1 fruit fly cellular context compared by ENCODE assay signal in genomic region chr3L:12433710-12434109, dm6.
TF ChIP-seq lines count a peak whose summit lies in the region.

No protein-coding gene starts in this region.

TF ChIP-seq in whole organism, embryonic, 481 proteins besides CTCF, POLR2A, EP300 and RAD21 (continued from another document):
- TF ChIP-seq pan (optimal IDR thresholded peaks at IDR 0.05; lab: Kevin White, UChicago) (no peak), pan (GFP tag; optimal IDR thresholded peaks at IDR 0.05 in 1 of 2, IDR thresholded peaks at IDR 0.05 in 1 of 2) (peak in 1 of 2 experiments; percentile 9), trh (GFP tag; optimal IDR thresholded peaks at IDR 0.05; lab: Kevin White, UChicago) (no peak), ham (GFP tag; IDR thresholded peaks at IDR 0.05; lab: Robert Waterston, UW) (no peak), PHDP (tag; optimal IDR thresholded peaks at IDR 0.05; lab: Kevin White, UChicago) (no peak), stwl (tag; optimal IDR thresholded peaks at IDR 0.05; lab: Kevin White, UChicago) (no peak), Nf-YC (tag; optimal IDR thresholded peaks at IDR 0.05; lab: Kevin White, UChicago) (peak; percentile 96), twi (tag; optimal IDR thresholded peaks at IDR 0.05; lab: Kevin White, UChicago) (no peak), HLH3B (GFP tag; IDR thresholded peaks at IDR 0.05; lab: Robert Waterston, UW) (no peak), CG10321 (GFP tag; IDR thresholded peaks at IDR 0.05; lab: Robert Waterston, UW) (peak; percentile 89), ATbp (GFP tag; optimal IDR thresholded peaks at IDR 0.05; lab: Kevin White, UChicago) (no peak), Bteb2 (GFP tag; optimal IDR thresholded peaks at IDR 0.05; lab: Kevin White, UChicago) (no peak), shn (GFP tag; optimal IDR thresholded peaks at IDR 0.05; lab: Kevin White, UChicago) (no peak), tio (GFP tag; optimal IDR thresholded peaks at IDR 0.05; lab: Kevin White, UChicago) (no peak), CG11560 (tag; IDR thresholded peaks at IDR 0.05; lab: Robert Waterston, UW) (no peak), CG3407 (GFP tag; optimal IDR thresholded peaks at IDR 0.05; lab: Kevin White, UChicago) (no peak), CG4404 (GFP tag; IDR thresholded peaks at IDR 0.05; lab: Robert Waterston, UW) (no peak), CG1647 (GFP tag; optimal IDR thresholded peaks at IDR 0.05; lab: Kevin White, UChicago) (no peak), CG18011 (GFP tag; optimal IDR thresholded peaks at IDR 0.05; lab: Kevin White, UChicago) (no peak), CG3838 (GFP tag; optimal IDR thresholded peaks at IDR 0.05; lab: Kevin White, UChicago) (no peak), unpg (GFP tag; optimal IDR thresholded peaks at IDR 0.05; lab: Kevin White, UChicago) (no peak), tgo (GFP tag; IDR thresholded peaks at IDR 0.05; lab: Robert Waterston, UW) (no peak), amos (GFP tag; IDR thresholded peaks at IDR 0.05; lab: Robert Waterston, UW; ENCODE audit: partially characterized antibody) (no peak), crp (GFP tag; optimal IDR thresholded peaks at IDR 0.05; lab: Kevin White, UChicago) (no peak), CG14965 (GFP tag; optimal IDR thresholded peaks at IDR 0.05; lab: Kevin White, UChicago; ENCODE audit: borderline replicate concordance) (no peak), CG14441 (GFP tag; IDR thresholded peaks at IDR 0.05; lab: Robert Waterston, UW) (no peak), CG1603 (tag; optimal IDR thresholded peaks at IDR 0.05; lab: Kevin White, UChicago) (no peak), Nf-YB (GFP tag; optimal IDR thresholded peaks at IDR 0.05; lab: Kevin White, UChicago) (peak; percentile 95), CG8478 (optimal IDR thresholded peaks at IDR 0.05; lab: Kevin White, UChicago) (peak; percentile 83), CG17359 (tag; optimal IDR thresholded peaks at IDR 0.05; lab: Kevin White, UChicago) (no peak), CG6683 (GFP tag; optimal IDR thresholded peaks at IDR 0.05; lab: Kevin White, UChicago) (no peak), lilli (GFP tag; optimal IDR thresholded peaks at IDR 0.05; lab: Kevin White, UChicago) (no peak), ro (GFP tag; IDR thresholded peaks at IDR 0.05; lab: Robert Waterston, UW) (no peak), Pdp1 (GFP tag; optimal IDR thresholded peaks at IDR 0.05; lab: Kevin White, UChicago) (no peak), Dip3 (GFP tag; optimal IDR thresholded peaks at IDR 0.05; lab: Kevin White, UChicago) (no peak), Side (GFP tag; optimal IDR thresholded peaks at IDR 0.05; lab: Kevin White, UChicago) (no peak), CG2712 (tag; optimal IDR thresholded peaks at IDR 0.05; lab: Kevin White, UChicago) (no peak), ewg (GFP tag; optimal IDR thresholded peaks at IDR 0.05; lab: Kevin White, UChicago) (peak; percentile 82), E2f2 (GFP tag; IDR thresholded peaks at IDR 0.05; lab: Robert Waterston, UW) (no peak), Xrp1 (GFP tag; IDR thresholded peaks at IDR 0.05; lab: Robert Waterston, UW) (no peak), CG6813 (GFP tag; optimal IDR thresholded peaks at IDR 0.05; lab: Kevin White, UChicago) (no peak), CG17385 (GFP tag; optimal IDR thresholded peaks at IDR 0.05; lab: Kevin White, UChicago) (no peak), mld (GFP tag; IDR thresholded peaks at IDR 0.05; lab: Robert Waterston, UW; ENCODE audit: partially characterized antibody) (no peak), Vsx1 (GFP tag; optimal IDR thresholded peaks at IDR 0.05; lab: Kevin White, UChicago) (no peak), sug (tag; optimal IDR thresholded peaks at IDR 0.05; lab: Kevin White, UChicago) (no peak), kni (GFP tag; optimal IDR thresholded peaks at IDR 0.05; lab: Kevin White, UChicago) (no peak), CG14710 (tag; optimal IDR thresholded peaks at IDR 0.05; lab: Kevin White, UChicago) (no peak), p53 (GFP tag; optimal IDR thresholded peaks at IDR 0.05; lab: Kevin White, UChicago) (no peak), jigr1 (GFP tag; IDR thresholded peaks at IDR 0.05; lab: Robert Waterston, UW) (no peak), D (optimal IDR thresholded peaks at IDR 0.05; lab: Kevin White, UChicago) (no peak), D (GFP tag; optimal IDR thresholded peaks at IDR 0.05; lab: Kevin White, UChicago) (no peak), CG8765 (GFP tag; IDR thresholded peaks at IDR 0.05; lab: Robert Waterston, UW) (no peak), HmgZ (tag; optimal IDR thresholded peaks at IDR 0.05; lab: Kevin White, UChicago) (no peak), Hmx (GFP tag; optimal IDR thresholded peaks at IDR 0.05; lab: Kevin White, UChicago) (no peak), vnd (GFP tag; IDR thresholded peaks at IDR 0.05; lab: Robert Waterston, UW; ENCODE audit: partially characterized antibody) (0 out of 3 replicates have a peak, but pooled peaks have one; percentile 21), CG34376 (GFP tag; optimal IDR thresholded peaks at IDR 0.05; lab: Kevin White, UChicago) (no peak), Dip2 (GFP tag; IDR thresholded peaks at IDR 0.05; lab: Robert Waterston, UW) (no peak), wor (GFP tag; IDR thresholded peaks at IDR 0.05; lab: Robert Waterston, UW) (no peak), sr (GFP tag; IDR thresholded peaks at IDR 0.05; lab: Robert Waterston, UW) (no peak), Usf (GFP tag; optimal IDR thresholded peaks at IDR 0.05; lab: Kevin White, UChicago) (no peak), CG18619 (GFP tag; optimal IDR thresholded peaks at IDR 0.05; lab: Kevin White, UChicago) (no peak), CG11504 (tag; optimal IDR thresholded peaks at IDR 0.05; lab: Kevin White, UChicago) (no peak), ttk (GFP tag; IDR thresholded peaks at IDR 0.05; lab: Robert Waterston, UW) (no peak), eyg (GFP tag; optimal IDR thresholded peaks at IDR 0.05; lab: Kevin White, UChicago) (no peak), Six4 (GFP tag; optimal IDR thresholded peaks at IDR 0.05; lab: Kevin White, UChicago) (no peak), C15 (GFP tag; IDR thresholded peaks at IDR 0.05; lab: Robert Waterston, UW) (no peak), BEAF-32 (GFP tag; optimal IDR thresholded peaks at IDR 0.05; lab: Kevin White, UChicago) (no peak), CG6654 (GFP tag; optimal IDR thresholded peaks at IDR 0.05; lab: Kevin White, UChicago) (no peak), Atf3 (GFP tag; optimal IDR thresholded peaks at IDR 0.05; lab: Kevin White, UChicago) (no peak), CG12299 (tag; optimal IDR thresholded peaks at IDR 0.05; lab: Kevin White, UChicago) (no peak), slbo (GFP tag; IDR thresholded peaks at IDR 0.05; lab: Robert Waterston, UW) (no peak), CG1832 (GFP tag; optimal IDR thresholded peaks at IDR 0.05; lab: Kevin White, UChicago) (peak; percentile 75), mirr (GFP tag; optimal IDR thresholded peaks at IDR 0.05; lab: Kevin White, UChicago) (no peak), Ada2b (GFP tag; IDR thresholded peaks at IDR 0.05; lab: Robert Waterston, UW) (no peak), CG3281 (GFP tag; optimal IDR thresholded peaks at IDR 0.05; lab: Kevin White, UChicago) (no peak), Nf-YA (GFP tag; IDR thresholded peaks at IDR 0.05; lab: Robert Waterston, UW) (0 out of 2 replicates have a peak, but pooled peaks have one; percentile 10), CG8924 (tag; optimal IDR thresholded peaks at IDR 0.05; lab: Kevin White, UChicago) (no peak), run (tag; optimal IDR thresholded peaks at IDR 0.05; lab: Kevin White, UChicago) (no peak), zf30C (GFP tag; optimal IDR thresholded peaks at IDR 0.05; lab: Kevin White, UChicago) (no peak), CG2875 (GFP tag; optimal IDR thresholded peaks at IDR 0.05; lab: Kevin White, UChicago) (no peak), CG11456 (GFP tag; IDR thresholded peaks at IDR 0.05; lab: Robert Waterston, UW) (no peak), bigmax (GFP tag; optimal IDR thresholded peaks at IDR 0.05; lab: Kevin White, UChicago) (no peak), CG10267 (tag; optimal IDR thresholded peaks at IDR 0.05; lab: Kevin White, UChicago) (no peak), Trl (optimal IDR thresholded peaks at IDR 0.05; lab: Kevin White, UChicago) (no peak), Trl (GFP tag; optimal IDR thresholded peaks at IDR 0.05; lab: Kevin White, UChicago) (no peak), klu (GFP tag; IDR thresholded peaks at IDR 0.05; lab: Robert Waterston, UW) (no peak), cato (GFP tag; optimal IDR thresholded peaks at IDR 0.05; lab: Kevin White, UChicago; ENCODE audit: borderline replicate concordance) (no peak), Fer1 (GFP tag; optimal IDR thresholded peaks at IDR 0.05; lab: Kevin White, UChicago) (no peak), z (GFP tag; IDR thresholded peaks at IDR 0.05; lab: Robert Waterston, UW) (peak; percentile 86), CG2120 (GFP tag; optimal IDR thresholded peaks at IDR 0.05; lab: Kevin White, UChicago) (no peak), Sox100B (GFP tag; optimal IDR thresholded peaks at IDR 0.05; lab: Kevin White, UChicago) (no peak), ato (GFP tag; IDR thresholded peaks at IDR 0.05; lab: Robert Waterston, UW; ENCODE audit: partially characterized antibody) (no peak), zen (tag; optimal IDR thresholded peaks at IDR 0.05; lab: Kevin White, UChicago) (peak; percentile 45), CG30431 (GFP tag; optimal IDR thresholded peaks at IDR 0.05; lab: Kevin White, UChicago) (no peak), tll (GFP tag; optimal IDR thresholded peaks at IDR 0.05; lab: Kevin White, UChicago) (peak in 1 of 2 experiments; percentile 10), pros (GFP tag; optimal IDR thresholded peaks at IDR 0.05; lab: Kevin White, UChicago) (no peak), CG9817 (tag; optimal IDR thresholded peaks at IDR 0.05; lab: Kevin White, UChicago) (no peak), CG3163 (GFP tag; optimal IDR thresholded peaks at IDR 0.05; lab: Kevin White, UChicago) (no peak), prd (optimal IDR thresholded peaks at IDR 0.05; lab: Kevin White, UChicago) (no peak), prd (GFP tag; IDR thresholded peaks at IDR 0.05; lab: Robert Waterston, UW) (no peak), BtbVII (GFP tag; optimal IDR thresholded peaks at IDR 0.05; lab: Kevin White, UChicago) (no peak), toy (GFP tag; IDR thresholded peaks at IDR 0.05; lab: Robert Waterston, UW) (no peak), CG15269 (tag; optimal IDR thresholded peaks at IDR 0.05; lab: Kevin White, UChicago) (no peak), gsb (GFP tag; IDR thresholded peaks at IDR 0.05; lab: Robert Waterston, UW) (no peak), chif (GFP tag; optimal IDR thresholded peaks at IDR 0.05; lab: Kevin White, UChicago) (no peak), Abd-B (GFP tag; optimal IDR thresholded peaks at IDR 0.05; lab: Kevin White, UChicago) (no peak), ssp (GFP tag; IDR thresholded peaks at IDR 0.05; lab: Robert Waterston, UW) (no peak), CG9215 (GFP tag; IDR thresholded peaks at IDR 0.05; lab: Robert Waterston, UW) (no peak), CG1602 (GFP tag; optimal IDR thresholded peaks at IDR 0.05; lab: Kevin White, UChicago) (no peak), bbx (GFP tag; IDR thresholded peaks at IDR 0.05; lab: Robert Waterston, UW; ENCODE audit: partially characterized antibody) (no peak), chm (GFP tag; IDR thresholded peaks at IDR 0.05; lab: Robert Waterston, UW) (0 out of 2 replicates have a peak, but pooled peaks have one; percentile 28), CrebB (tag; optimal IDR thresholded peaks at IDR 0.05; lab: Kevin White, UChicago) (no peak), CG4820 (GFP tag; optimal IDR thresholded peaks at IDR 0.05; lab: Kevin White, UChicago) (no peak), CG1529 (GFP tag; optimal IDR thresholded peaks at IDR 0.05; lab: Kevin White, UChicago) (no peak), lov (optimal IDR thresholded peaks at IDR 0.05; lab: Kevin White, UChicago) (no peak), lov (GFP tag; IDR thresholded peaks at IDR 0.05; lab: Robert Waterston, UW) (no peak), Antp (GFP tag; optimal IDR thresholded peaks at IDR 0.05; lab: Kevin White, UChicago) (no peak), crol (GFP tag; IDR thresholded peaks at IDR 0.05; lab: Robert Waterston, UW) (0 out of 2 replicates have a peak, but pooled peaks have one; percentile 16), CG11247 (GFP tag; IDR thresholded peaks at IDR 0.05; lab: Robert Waterston, UW) (no peak), HLH4C (GFP tag; IDR thresholded peaks at IDR 0.05; lab: Robert Waterston, UW; ENCODE audit: partially characterized antibody) (0 out of 3 replicates have a peak, but pooled peaks have one; percentile 25)
